Fruit fly (Drosophila melanogaster): ENCODE results near the gene CG7560.

The CG7560 gene

dm6 chr3L:11388964-11389625 is 35.9 kb upstream of the CG7560 start (continued):
- no peak for TF ChIP-seq CG17612 (GFP tag; IDR thresholded peaks at IDR 0.05)
- peak; percentile 39 for TF ChIP-seq CG12104 (GFP tag; optimal IDR thresholded peaks at IDR 0.05)
- 0 out of 2 replicates have a peak, but pooled peaks have one; percentile 25 for TF ChIP-seq Oaz (GFP tag; IDR thresholded peaks at IDR 0.05)
- no peak for TF ChIP-seq Scr (GFP tag; IDR thresholded peaks at IDR 0.05; ENCODE audit: partially characterized antibody)
- TF ChIP-seq CG8281 (tag; optimal IDR thresholded peaks at IDR 0.05), result no peak
- no peak for TF ChIP-seq CG8478 (optimal IDR thresholded peaks at IDR 0.05)
- TF ChIP-seq CG17912 (GFP tag; optimal IDR thresholded peaks at IDR 0.05), result no peak
- no peak for TF ChIP-seq CG7987 (GFP tag; optimal IDR thresholded peaks at IDR 0.05)
- TF ChIP-seq Sox102F (GFP tag; optimal IDR thresholded peaks at IDR 0.05), result peak; percentile 65
- TF ChIP-seq exex (tag; optimal IDR thresholded peaks at IDR 0.05), result no peak
- peak; percentile 40 for TF ChIP-seq Ets65A (GFP tag)
- no peak for TF ChIP-seq CG10431 (GFP tag; optimal IDR thresholded peaks at IDR 0.05)
- peak; percentile 77 for TF ChIP-seq CG18262 (tag; optimal IDR thresholded peaks at IDR 0.05)
- TF ChIP-seq CG8089 (GFP tag; optimal IDR thresholded peaks at IDR 0.05), result no peak
- TF ChIP-seq CG13296 (GFP tag; optimal IDR thresholded peaks at IDR 0.05), result peak; percentile 11
- TF ChIP-seq D19B (GFP tag; optimal IDR thresholded peaks at IDR 0.05), result no peak
- no peak for TF ChIP-seq eyg (GFP tag; optimal IDR thresholded peaks at IDR 0.05)
- no peak for TF ChIP-seq CG2120 (GFP tag; optimal IDR thresholded peaks at IDR 0.05)
- peak; percentile 5 for TF ChIP-seq CG3281 (GFP tag; optimal IDR thresholded peaks at IDR 0.05)
- no peak for TF ChIP-seq Stat92E (GFP tag; optimal IDR thresholded peaks at IDR 0.05)
- TF ChIP-seq h (optimal IDR thresholded peaks at IDR 0.05), result no peak
- no peak for TF ChIP-seq ato (GFP tag; IDR thresholded peaks at IDR 0.05; ENCODE audit: partially characterized antibody)
- no peak for TF ChIP-seq NfI (GFP tag; optimal IDR thresholded peaks at IDR 0.05)
- TF ChIP-seq cad (GFP tag; optimal IDR thresholded peaks at IDR 0.05), result no peak
- TF ChIP-seq CG1024 (GFP tag; IDR thresholded peaks at IDR 0.05), result no peak
- TF ChIP-seq CG5180 (GFP tag; optimal IDR thresholded peaks at IDR 0.05), result no peak
- TF ChIP-seq CG17186 (GFP tag; optimal IDR thresholded peaks at IDR 0.05), result no peak
- no peak; the same call in 1 of the 2 replicates for TF ChIP-seq bowl (GFP tag; IDR thresholded peaks at IDR 0.05)
- no peak for TF ChIP-seq sr (GFP tag; IDR thresholded peaks at IDR 0.05)
- no peak for TF ChIP-seq Six4 (GFP tag; optimal IDR thresholded peaks at IDR 0.05)
- TF ChIP-seq CG7357 (GFP tag; IDR thresholded peaks at IDR 0.05), result 0 out of 3 replicates have a peak, but pooled peaks have one; percentile 35
- 0 out of 3 replicates have a peak, but pooled peaks have one; percentile 18 for TF ChIP-seq Aef1 (GFP tag; IDR thresholded peaks at IDR 0.05)
- TF ChIP-seq CG16779 (GFP tag; IDR thresholded peaks at IDR 0.05), result no peak
- TF ChIP-seq NC2β (GFP tag; optimal IDR thresholded peaks at IDR 0.05), result no peak
- TF ChIP-seq CG32532 (GFP tag; IDR thresholded peaks at IDR 0.05), result peak; percentile 43; the same call in 1 of the 2 replicates
- no peak for TF ChIP-seq CG31388 (GFP tag; optimal IDR thresholded peaks at IDR 0.05)
- peak; percentile 37 for TF ChIP-seq CG30403 (GFP tag; optimal IDR thresholded peaks at IDR 0.05)
- no peak for TF ChIP-seq Gsc (GFP tag; IDR thresholded peaks at IDR 0.05)
- no peak for TF ChIP-seq CG3995 (GFP tag; optimal IDR thresholded peaks at IDR 0.05)
- TF ChIP-seq CG14050 (GFP tag; IDR thresholded peaks at IDR 0.05), result peak; percentile 37; the same call in 2 of the 3 replicates
- TF ChIP-seq CG9215 (GFP tag; IDR thresholded peaks at IDR 0.05), result peak; percentile 30; the same call in 1 of the 2 replicates
- peak; percentile 34 for TF ChIP-seq tio (GFP tag; optimal IDR thresholded peaks at IDR 0.05)
- no peak for TF ChIP-seq unc-4 (GFP tag; IDR thresholded peaks at IDR 0.05; ENCODE audit: partially characterized antibody)
- no peak for TF ChIP-seq kay (GFP tag; optimal IDR thresholded peaks at IDR 0.05)
- peak; percentile 33 for TF ChIP-seq CG1529 (GFP tag; optimal IDR thresholded peaks at IDR 0.05)
- TF ChIP-seq Abd-B (GFP tag; optimal IDR thresholded peaks at IDR 0.05), result peak; percentile 17
- no peak for TF ChIP-seq Lim3 (GFP tag; IDR thresholded peaks at IDR 0.05)
- TF ChIP-seq Ada2b (GFP tag; IDR thresholded peaks at IDR 0.05), result no peak
- no peak for TF ChIP-seq fru (optimal IDR thresholded peaks at IDR 0.05)
- peak; percentile 59 for TF ChIP-seq twi (tag; optimal IDR thresholded peaks at IDR 0.05)
- TF ChIP-seq tx (GFP tag; optimal IDR thresholded peaks at IDR 0.05), result no peak
- TF ChIP-seq ERR (GFP tag; optimal IDR thresholded peaks at IDR 0.05), result no peak
